Worm (Caenorhabditis elegans): Measurements from ENCODE around the gene srx-36.

srx-36 gene

DNA sequence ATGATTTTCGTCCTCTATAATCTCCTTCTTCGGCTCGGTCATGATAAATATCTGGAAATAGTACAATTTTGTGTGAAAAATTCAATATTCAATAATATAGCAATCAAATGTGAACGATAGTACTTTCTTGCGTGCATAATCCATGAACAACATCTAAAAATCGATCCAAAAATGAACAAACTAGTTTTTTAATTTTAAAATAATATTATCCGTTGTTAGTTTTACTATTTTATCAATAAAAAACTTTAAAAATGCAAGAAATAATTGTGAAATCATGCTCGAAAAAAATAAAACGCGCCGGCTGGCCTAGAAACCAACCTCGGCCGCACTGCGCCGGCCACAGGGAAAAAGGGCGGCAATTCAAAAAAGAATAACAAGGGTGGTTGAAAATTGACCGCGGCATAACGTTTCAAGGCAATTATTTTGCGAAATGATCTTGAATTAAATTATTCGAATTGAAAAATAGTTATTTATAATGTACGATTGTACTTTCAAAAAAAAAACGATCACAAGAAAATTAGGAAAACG is 46.2 kb downstream of the srx-36 start, which contains the start of gene mys-1:
Gene mys-1, minus strand, starts transcription at position 51 of the 528 bp plus-strand sequence.
- TF ChIP-seq pes-1 (GFP tag; IDR thresholded peaks at IDR 0.05) (no peak; the same call in 1 of the 2 replicates), sea-1 (GFP tag; conservative IDR thresholded peaks at IDR 0.05) (no peak), hnd-1 (tag; optimal IDR thresholded peaks at IDR 0.05) (no peak), aly-1 (tag; optimal IDR thresholded peaks at IDR 0.05) (no peak), hmg-4 (GFP tag; optimal IDR thresholded peaks at IDR 0.05) (peak; percentile 43), flt-1 (GFP tag; IDR thresholded peaks at IDR 0.05) (no peak), scrt-1 (GFP tag; IDR thresholded peaks at IDR 0.05) (no peak), F13C5.2 (tag; optimal IDR thresholded peaks at IDR 0.05) (peak; percentile 39), tbx-11 (GFP tag; IDR thresholded peaks at IDR 0.05) (no peak), ceh-13 (GFP tag; optimal IDR thresholded peaks at IDR 0.05) (no peak), ets-7 (tag; optimal IDR thresholded peaks at IDR 0.05) (no peak), B0310.2 (tag; optimal IDR thresholded peaks at IDR 0.05) (no peak), ceh-36 (tag; optimal IDR thresholded peaks at IDR 0.05) (no peak), ama-1 (optimal IDR thresholded peaks at IDR 0.05) (no peak), tra-4 (tag; optimal IDR thresholded peaks at IDR 0.05) (no peak), tbx-37 (GFP tag; conservative IDR thresholded peaks at IDR 0.05) (peak; percentile 67), hmbx-1 (tag; optimal IDR thresholded peaks at IDR 0.05) (no peak)
